Worm (Caenorhabditis elegans) whole organism, L3 larva: ENCODE data around the gene F56C4.2.
"Not testable (repeated sequence)": the region's sequence is repeated elsewhere in the genome, so short reads cannot be mapped to it uniquely, and the experiment has no call there.

ENCODE experiments used
- ceh-82 ChIP-seq: fragments of 150-350 bp; optimal IDR thresholded peaks from 2 replicates; lab custom pipeline; 2014; ENCODE audit warnings: missing biosample characterization, missing genetic modification characterization
- jun-1 ChIP-seq: fragments of 150-350 bp; optimal IDR thresholded peaks from 2 replicates; lab custom pipeline; 2014; ENCODE audit warnings: missing biosample characterization, missing genetic modification reagents, missing genetic modification characterization
- nhr-25 ChIP-seq: sonication (generic microtip); optimal IDR thresholded peaks from 2 replicates; lab custom pipeline; 2017; ENCODE audit warnings: missing biosample characterization, missing genetic modification characterization
- pha-4 ChIP-seq: fragments of 150-350 bp; optimal IDR thresholded peaks from 2 replicates; lab custom pipeline; 2014; ENCODE audit warnings: missing biosample characterization, missing genetic modification reagents, missing genetic modification characterization
- unc-39 ChIP-seq: sonication (generic microtip); optimal IDR thresholded peaks from 4 replicates; lab custom pipeline; 2017; ENCODE audit warnings: missing biosample characterization, missing genetic modification characterization
- ztf-11 ChIP-seq: fragments of 150-350 bp; optimal IDR thresholded peaks from 2 replicates; lab custom pipeline; 2014; ENCODE audit warnings: missing biosample characterization, missing genetic modification characterization

- TF ChIP-seq ceh-82; unc-39 (tag; lab: Kevin White, UChicago); nhr-25 (tag; lab: Kevin White, UChicago); jun-1 (tag; lab: Kevin White, UChicago); pha-4 (tag; lab: Kevin White, UChicago); ztf-11 (tag; lab: Kevin White, UChicago): not testable (repeated sequence)
Measured at ce11 chrIV:10687307-10687706, 48.2 kb downstream of the F56C4.2 start, which contains the start of gene R102.2.
